Worm (Caenorhabditis elegans) whole organism, dauer: ENCODE measurements around the gene C18B10.6.
"Not testable (repeated sequence)": the region's sequence is repeated elsewhere in the genome, so short reads cannot be mapped to it uniquely, and the experiment has no call there.

Experiments
- unc-62 ChIP-seq: sonication (generic microtip); optimal IDR thresholded peaks from 2 replicates; lab custom pipeline; 2017; ENCODE audit warnings: missing biosample characterization, missing genetic modification reagents, missing genetic modification characterization

C18B10.6 gene

ce11 chrV:7444331-7444730 lies 36.5 kb downstream of the C18B10.6 start, which contains the start of gene nhr-141:
Gene nhr-141 (plus strand): TSS chrV:7444661.
- TF ChIP-seq unc-62 (GFP tag; lab: Kevin White, UChicago), result not testable (repeated sequence)

DNA sequence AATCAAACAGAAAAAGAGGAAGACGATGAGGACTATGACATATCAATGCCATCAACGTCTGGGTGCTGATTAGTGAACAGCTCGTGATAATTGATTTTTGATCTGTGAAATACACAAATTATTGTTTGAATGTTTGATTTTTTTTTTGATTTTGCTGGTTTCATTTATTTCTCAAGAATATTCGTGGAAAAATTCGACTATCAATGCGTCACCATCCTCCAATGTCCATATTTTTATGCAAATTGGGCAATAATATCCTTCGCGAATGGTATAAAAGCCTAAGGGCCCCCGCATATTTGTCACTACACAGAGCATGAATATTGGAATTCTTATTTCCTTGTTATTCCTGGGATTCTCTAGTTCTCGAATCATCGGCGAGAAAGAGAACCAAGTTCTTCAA lies 41.0 kb downstream of the C18B10.6 start, which contains the start of gene try-13:
Gene try-13, plus strand, starts transcription at position 301 of the 400 bp plus-strand sequence.
- TF ChIP-seq unc-62 (GFP tag; lab: Kevin White, UChicago), result no peak

- no peak for TF ChIP-seq unc-62 (GFP tag; lab: Kevin White, UChicago)
These were observed 42.9 kb downstream of the C18B10.6 start, which contains the start of gene F25E5.16 for ce11 chrV:7437985-7438384. Gene F25E5.16 (plus strand): TSS chrV:7438285.

DNA sequence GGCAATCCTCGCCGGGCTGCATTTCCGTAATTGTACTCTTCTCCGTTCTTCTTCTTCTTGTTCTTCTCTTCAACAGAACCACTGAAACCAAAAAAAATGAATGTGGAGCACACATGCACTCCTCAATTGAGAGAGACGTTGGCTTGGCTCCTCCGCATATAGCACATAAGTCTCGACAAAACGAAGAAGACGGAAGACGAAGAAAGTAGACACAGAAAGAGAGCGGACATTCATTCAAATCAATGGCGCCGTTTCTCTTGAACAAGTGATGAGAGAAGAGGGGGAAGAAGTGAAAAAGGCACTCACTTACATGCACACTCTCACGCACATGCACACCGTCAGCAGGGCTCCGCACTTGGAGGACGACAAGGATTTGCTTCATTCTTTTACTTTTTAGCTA lies 43.3 kb downstream of the C18B10.6 start, which contains the start of gene F25E5.9:
Gene F25E5.9, minus strand, starts transcription at position 382 of the 400 bp plus-strand sequence.
- TF ChIP-seq unc-62 (GFP tag; lab: Kevin White, UChicago), result no peak

- TF ChIP-seq unc-62 (GFP tag; lab: Kevin White, UChicago), result no peak
These were observed 43.9 kb downstream of the C18B10.6 start for ce11 chrV:7436911-7437310.

ce11 chrV:7436509-7436908 lies 44.3 kb downstream of the C18B10.6 start:
- TF ChIP-seq unc-62 (GFP tag; lab: Kevin White, UChicago), result no peak

DNA sequence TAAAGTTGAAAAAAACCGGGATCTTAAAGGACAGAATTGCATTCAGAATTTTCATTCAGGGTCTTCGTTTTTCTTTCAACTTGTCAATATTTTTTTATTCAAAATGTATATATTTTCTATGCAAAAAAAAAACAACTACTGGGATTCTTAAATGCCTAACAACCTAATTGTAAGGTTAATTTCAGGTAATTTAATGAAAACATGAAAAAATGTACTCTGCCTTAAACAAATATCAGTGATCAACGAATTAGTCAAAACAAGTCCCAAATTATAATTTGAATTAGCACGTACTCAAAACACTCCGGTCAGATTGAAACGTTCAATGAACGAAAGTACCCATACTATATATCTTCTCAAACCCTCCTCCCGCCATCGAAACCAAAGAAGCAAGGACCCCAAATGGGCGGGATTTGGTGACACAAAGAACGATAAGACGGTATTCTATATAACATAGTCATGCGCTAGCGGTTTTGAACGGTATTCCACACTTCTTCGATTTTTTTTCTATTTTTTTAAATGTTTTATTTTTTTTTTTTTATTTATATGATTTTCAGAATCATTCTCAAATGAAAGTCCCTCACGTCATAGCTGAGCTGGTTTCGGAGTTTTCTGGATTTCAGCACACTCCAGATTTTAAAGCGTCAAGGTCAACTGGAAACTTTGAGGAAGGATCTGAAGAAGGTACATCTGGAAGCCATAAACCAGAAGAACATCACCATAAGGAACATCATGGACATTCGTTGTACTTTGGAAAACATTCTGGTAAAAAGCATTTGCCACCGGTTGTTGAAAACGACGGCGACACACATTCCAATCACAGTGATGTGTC lies 45.3 kb downstream of the C18B10.6 start, which contains the start of the genes ddo-2 and F25E5.8:
Gene ddo-2, minus strand, starts transcription at position 330 of the 829 bp plus-strand sequence.
Gene F25E5.8, plus strand, starts transcription at position 555 of the 829 bp plus-strand sequence.
- TF ChIP-seq unc-62 (GFP tag; lab: Kevin White, UChicago), result no peak

- TF ChIP-seq unc-62 (GFP tag; lab: Kevin White, UChicago), result no peak
These were observed 46.0 kb downstream of the C18B10.6 start for ce11 chrV:7434805-7435363.

DNA sequence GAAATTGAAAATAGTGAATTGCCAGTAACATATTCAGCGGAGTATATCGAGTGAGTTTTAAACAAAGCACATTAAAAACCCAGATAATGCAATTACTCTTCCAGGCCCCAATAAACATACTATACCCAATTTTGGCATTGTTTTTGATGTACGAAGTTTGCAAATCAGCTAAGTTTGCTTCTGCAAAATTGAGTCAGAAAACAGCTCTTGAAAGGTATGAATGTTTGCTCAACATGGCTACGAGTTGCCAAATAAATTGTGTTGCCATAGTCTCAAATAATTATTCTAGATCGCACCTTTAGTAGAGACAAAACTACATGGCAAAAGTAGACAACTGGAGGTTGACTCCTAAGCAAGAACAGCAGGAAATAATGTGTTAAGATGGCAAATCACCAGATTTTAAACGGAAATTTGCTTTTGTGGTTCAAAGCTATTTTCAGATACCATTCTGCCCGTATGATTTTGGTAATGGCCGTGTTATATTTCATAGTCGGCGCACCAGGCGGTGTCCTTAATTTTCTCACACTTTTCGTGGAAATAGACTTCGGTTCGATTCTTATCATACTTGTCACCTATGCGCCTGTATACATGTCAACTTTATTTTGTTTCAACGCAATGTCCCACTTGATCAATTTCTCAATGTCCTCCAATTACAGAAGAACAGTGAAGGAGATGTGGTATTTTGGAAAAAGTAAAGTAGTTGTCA lies 48.3 kb downstream of the C18B10.6 start:
- TF ChIP-seq unc-62 (GFP tag; lab: Kevin White, UChicago), result no peak

DNA sequence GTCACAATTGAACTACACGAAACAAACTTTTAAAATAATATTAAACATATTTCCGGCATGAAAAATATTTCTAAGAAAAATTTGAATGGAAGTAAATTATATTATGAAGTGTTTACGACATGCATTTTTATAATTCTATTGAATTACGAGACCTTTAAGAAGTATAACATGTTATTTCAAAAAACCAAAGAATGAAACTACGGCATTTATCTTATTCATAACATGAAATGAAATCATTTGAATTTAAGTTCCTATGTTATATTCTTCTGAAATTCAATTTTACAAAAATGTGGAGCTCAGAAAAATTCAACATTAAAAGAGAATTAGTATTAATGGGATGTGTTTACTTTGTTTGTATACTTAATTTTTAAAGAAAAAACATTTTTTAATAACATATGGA lies 49.8 kb downstream of the C18B10.6 start, which contains the start of gene srw-71:
Gene srw-71, minus strand, starts transcription at position 101 of the 400 bp plus-strand sequence.
- TF ChIP-seq unc-62 (GFP tag; lab: Kevin White, UChicago), result no peak
